Worm (Caenorhabditis elegans) whole organism, L1 larva: ENCODE results near the gene K02E7.12.

ENCODE experiments used
- C16A3.4 ChIP-seq: fragments of 150-350 bp; optimal IDR thresholded peaks from 2 replicates; lab custom pipeline; 2014; ENCODE audit warnings: missing biosample characterization, missing genetic modification characterization
- F16B12.6 ChIP-seq: fragments of 150-350 bp; optimal IDR thresholded peaks from 2 replicates; lab custom pipeline; 2014; ENCODE audit warnings: missing biosample characterization, missing genetic modification characterization
- Y116A8C.19 ChIP-seq: sonication (generic microtip); optimal IDR thresholded peaks from 2 replicates; lab custom pipeline; 2016; ENCODE audit warnings: missing compliant biosample characterization, missing genetic modification characterization, borderline replicate concordance
- aha-1 ChIP-seq: fragments of 150-350 bp; optimal IDR thresholded peaks from 2 replicates; lab custom pipeline; 2014; ENCODE audit warnings: missing biosample characterization, missing genetic modification characterization
- alr-1 ChIP-seq: fragments of 200-800 bp; sonication (Bioruptor generic); optimal IDR thresholded peaks from 2 replicates; lab custom pipeline; 2018; ENCODE audit warnings: borderline replicate concordance, mild to moderate bottlenecking, missing genetic modification characterization, missing compliant biosample characterization
- aly-2 ChIP-seq: fragments of 150-350 bp; optimal IDR thresholded peaks from 2 replicates; lab custom pipeline; 2014; ENCODE audit warnings: missing biosample characterization, missing genetic modification characterization
- blmp-1 ChIP-seq: fragments of 150-350 bp; optimal IDR thresholded peaks from 2 replicates; lab custom pipeline; 2014; ENCODE audit warnings: missing biosample characterization, missing genetic modification characterization
- ceh-8 ChIP-seq: fragments of 200-800 bp; sonication (Bioruptor generic); optimal IDR thresholded peaks from 2 replicates; lab custom pipeline; 2018; ENCODE audit warnings: mild to moderate bottlenecking, missing genetic modification characterization, moderate library complexity, missing compliant biosample characterization
- ceh-90 ChIP-seq: sonication (generic microtip); optimal IDR thresholded peaks from 2 replicates; lab custom pipeline; 2016; ENCODE audit warnings: missing genetic modification characterization, missing compliant biosample characterization
- ces-1 ChIP-seq: fragments of 150-350 bp; optimal IDR thresholded peaks from 2 replicates; lab custom pipeline; 2014; ENCODE audit warnings: missing biosample characterization, missing genetic modification reagents, missing genetic modification characterization
- dsc-1 ChIP-seq: sonication (generic microtip); optimal IDR thresholded peaks from 2 replicates; lab custom pipeline; 2016; ENCODE audit warnings: mild to moderate bottlenecking, missing genetic modification characterization, missing compliant biosample characterization
- efl-1 ChIP-seq, 4 experiments: fragments of 150-350 bp; optimal IDR thresholded peaks in 3 of 4; peaks in 1 of 4; 1 replicate in 1 of 4; 2 replicates in 3 of 4; lab custom pipeline; 2014; ENCODE audit warnings: missing biosample characterization in 2 of 4, missing genetic modification characterization in 2 of 4, missing genetic modification reagents in 2 of 4
- efl-3 ChIP-seq: fragments of 200-800 bp; sonication (Bioruptor generic); optimal IDR thresholded peaks from 2 replicates; lab custom pipeline; 2018; ENCODE audit warnings: mild to moderate bottlenecking, missing genetic modification characterization, missing compliant biosample characterization
- elt-2 ChIP-seq: sonication (generic microtip); optimal IDR thresholded peaks from 2 replicates; lab custom pipeline; 2016; ENCODE audit warnings: missing genetic modification characterization, mild to moderate bottlenecking, inconsistent platforms, missing compliant biosample characterization, missing genetic modification reagents
- elt-3 ChIP-seq, 6 experiments: fragments of 150-350 bp in 1 of 6; sonication (generic microtip); optimal IDR thresholded peaks; 2 replicates each; lab custom pipeline; 2017 to 2018; ENCODE audit warnings: missing biosample characterization in 6 of 6, missing genetic modification characterization in 6 of 6, inconsistent platforms in 1 of 6
- fkh-10 ChIP-seq: sonication (generic microtip); optimal IDR thresholded peaks from 2 replicates; lab custom pipeline; 2017; ENCODE audit warnings: missing biosample characterization, missing genetic modification reagents, missing genetic modification characterization
- jun-1 ChIP-seq: fragments of 150-350 bp; optimal IDR thresholded peaks from 2 replicates; lab custom pipeline; 2014; ENCODE audit warnings: missing biosample characterization, missing genetic modification reagents, missing genetic modification characterization
- lin-13 ChIP-seq: fragments of 150-350 bp; optimal IDR thresholded peaks from 2 replicates; lab custom pipeline; 2014; ENCODE audit warnings: missing biosample characterization, missing genetic modification reagents, missing genetic modification characterization
- mdl-1 ChIP-seq, 2 experiments: fragments of 150-350 bp; optimal IDR thresholded peaks; 2 replicates each; lab custom pipeline; 2014 to 2017; ENCODE audit warnings: missing biosample characterization in 2 of 2, missing genetic modification characterization in 2 of 2, inconsistent platforms in 1 of 2
- mef-2 ChIP-seq: fragments of 150-350 bp; optimal IDR thresholded peaks from 2 replicates; lab custom pipeline; 2014; ENCODE audit warnings: missing biosample characterization, missing genetic modification characterization
- nhr-237 ChIP-seq: fragments of 150-350 bp; optimal IDR thresholded peaks from 2 replicates; lab custom pipeline; 2014; ENCODE audit warnings: missing biosample characterization, missing genetic modification characterization
- nhr-85 ChIP-seq: sonication (generic microtip); peaks from one replicate; lab custom pipeline; 2016; ENCODE audit warnings: missing genetic modification characterization, inconsistent platforms, missing compliant biosample characterization
- pag-3 ChIP-seq: sonication (generic microtip); optimal IDR thresholded peaks from 2 replicates; lab custom pipeline; 2017; ENCODE audit warnings: missing genetic modification characterization, mild to moderate bottlenecking, missing compliant biosample characterization, antibody characterized with exemption, borderline replicate concordance; ENCODE audit not compliant: insufficient read depth
- snpc-4 ChIP-seq: fragments of 150-350 bp; optimal IDR thresholded peaks from 2 replicates; lab custom pipeline; 2014; ENCODE audit warnings: missing biosample characterization, missing genetic modification characterization
- sptf-1 ChIP-seq: fragments of 150-350 bp; optimal IDR thresholded peaks from 2 replicates; lab custom pipeline; 2014; ENCODE audit warnings: missing biosample characterization, missing genetic modification characterization
- swsn-7 ChIP-seq: sonication (generic microtip); optimal IDR thresholded peaks from 2 replicates; lab custom pipeline; 2016; ENCODE audit warnings: missing genetic modification characterization, missing compliant biosample characterization
- tbx-2 ChIP-seq: sonication (generic microtip); optimal IDR thresholded peaks from 2 replicates; lab custom pipeline; 2016; ENCODE audit warnings: missing genetic modification characterization, missing compliant biosample characterization
- tlp-1 ChIP-seq: fragments of 150-350 bp; optimal IDR thresholded peaks from 2 replicates; lab custom pipeline; 2014; ENCODE audit warnings: missing biosample characterization, missing genetic modification characterization
- unc-62 ChIP-seq: fragments of 150-350 bp; optimal IDR thresholded peaks from 2 replicates; lab custom pipeline; 2014; ENCODE audit warnings: missing biosample characterization, missing genetic modification reagents, missing genetic modification characterization
- unc-86 ChIP-seq: sonication (generic microtip); optimal IDR thresholded peaks from 2 replicates; lab custom pipeline; 2016; ENCODE audit warnings: missing genetic modification characterization, missing compliant biosample characterization
- ztf-11 ChIP-seq, 2 experiments: sonication (generic microtip); optimal IDR thresholded peaks; 2 replicates each; lab custom pipeline; 2016 to 2017; ENCODE audit warnings: missing genetic modification characterization in 2 of 2, missing biosample characterization in 1 of 2, missing compliant biosample characterization in 1 of 2
- ztf-4 ChIP-seq: fragments of 150-350 bp; optimal IDR thresholded peaks from 2 replicates; lab custom pipeline; 2014; ENCODE audit warnings: missing biosample characterization, missing genetic modification characterization

Gene K02E7.12

DNA sequence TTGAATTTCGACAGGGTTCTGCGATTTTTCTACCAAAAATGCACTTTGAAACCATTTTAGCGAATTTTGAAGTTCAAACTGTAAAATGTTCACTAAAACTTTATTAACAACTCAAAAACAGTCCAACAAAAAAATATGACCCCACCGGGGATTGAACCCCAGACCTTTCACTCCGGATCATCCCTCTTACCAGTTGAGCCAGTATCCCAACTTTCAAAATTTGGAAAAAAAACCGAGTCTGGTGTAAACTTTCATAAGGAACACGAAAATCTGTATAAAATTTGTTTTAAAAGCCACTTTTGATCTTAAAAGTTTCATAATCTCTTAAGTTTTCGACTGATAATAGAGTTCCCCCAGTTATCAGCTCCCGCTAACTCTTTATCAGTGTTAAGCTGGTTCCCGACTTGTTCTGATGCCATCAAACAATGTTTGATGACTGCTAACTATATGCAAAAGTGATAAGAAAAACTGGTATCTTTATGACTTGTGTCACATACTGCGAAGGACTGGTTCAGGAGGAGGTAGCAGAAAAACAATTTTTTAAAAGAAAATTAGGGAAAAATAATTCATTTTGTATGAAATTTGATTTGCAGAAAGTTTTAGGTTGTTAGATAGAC is 32.6 kb downstream of the K02E7.12 start (continued):
- no peak for TF ChIP-seq elt-3 (tag; optimal IDR thresholded peaks at IDR 0.05; lab: Kevin White, UChicago)
- TF ChIP-seq dsc-1: no peak
- TF ChIP-seq ceh-90: no peak

- TF ChIP-seq efl-1 (optimal IDR thresholded peaks at IDR 0.05; lab: Kevin White, UChicago) (no peak), efl-1 (GFP tag; optimal IDR thresholded peaks at IDR 0.05 in 1 of 2; lab: Kevin White, UChicago) (peak in 1 of 2 experiments; percentile 9), ceh-8 (GFP tag; lab: Kevin White, UChicago) (no peak)
These were observed 33.4 kb downstream of the K02E7.12 start, which contains the start of gene T13B5.9 for ce11 chrII:1104409-1104808. TSS of gene T13B5.9 (minus strand) at chrII:1104509.

DNA sequence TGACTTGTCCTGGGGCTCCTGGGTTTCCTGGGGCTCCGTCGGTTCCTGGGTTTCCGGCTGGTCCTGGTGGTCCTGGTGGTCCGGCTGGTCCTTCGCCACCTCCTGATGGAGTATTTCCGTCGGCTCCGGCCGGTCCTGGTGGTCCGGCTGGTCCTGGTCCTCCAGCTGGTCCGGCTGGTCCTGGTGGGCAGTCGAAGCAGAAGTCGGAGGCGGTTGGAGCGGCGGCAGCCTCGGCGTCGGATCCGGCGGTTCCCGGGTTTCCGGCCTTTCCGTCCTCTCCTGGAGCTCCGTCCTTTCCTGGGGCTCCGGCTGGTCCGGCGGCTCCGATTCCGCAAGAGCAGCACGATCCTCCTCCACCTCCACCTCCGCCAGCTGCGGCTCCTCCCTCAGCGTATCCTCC is 34.3 kb downstream of the K02E7.12 start:
- TF ChIP-seq efl-3 (GFP tag; lab: Kevin White, UChicago): no peak
- TF ChIP-seq F16B12.6 (tag; lab: Kevin White, UChicago): no peak
- TF ChIP-seq unc-62: no peak
- TF ChIP-seq aly-2 (tag; lab: Kevin White, UChicago): no peak
- TF ChIP-seq blmp-1 (tag; lab: Kevin White, UChicago): no peak
- peak; percentile 71 for TF ChIP-seq ceh-8 (GFP tag; lab: Kevin White, UChicago)

DNA sequence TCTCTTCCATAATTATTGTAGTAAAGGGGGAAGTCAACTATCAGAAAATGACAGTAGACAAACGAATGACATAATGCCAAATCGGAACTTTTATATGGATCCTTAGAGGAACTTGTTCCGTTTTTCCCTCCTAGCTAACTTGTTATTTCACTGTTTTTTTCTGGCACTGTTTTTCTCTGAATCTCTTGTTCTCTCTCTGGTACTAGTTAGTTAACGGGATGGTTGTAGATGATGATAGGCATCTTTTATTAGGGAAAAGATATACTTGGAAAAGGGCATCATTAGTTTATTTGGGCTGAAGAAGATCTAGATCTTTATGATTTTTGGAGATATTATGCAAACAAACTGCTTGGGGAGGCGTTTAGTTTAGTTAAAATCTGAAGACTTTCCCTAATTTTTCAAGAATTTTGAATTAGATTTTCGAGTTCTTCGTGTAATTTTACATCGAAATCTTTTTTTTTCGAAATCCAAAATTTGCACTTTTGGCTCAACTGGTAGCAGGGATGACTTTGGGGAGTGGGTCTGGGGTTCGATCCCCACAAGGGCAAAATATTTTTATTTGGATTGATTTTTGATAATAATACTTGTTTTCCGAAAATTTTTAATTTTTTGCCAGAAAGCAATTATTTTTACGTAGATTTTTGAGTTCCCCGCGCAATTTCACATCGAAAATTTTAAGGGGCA is 36.1 kb downstream of the K02E7.12 start, which contains the start of gene col-40:
Gene col-40 (minus strand): TSS at position 51 of the 684 bp plus-strand sequence.
- TF ChIP-seq unc-86 (tag; lab: Kevin White, UChicago) (no peak), ces-1 (GFP tag; lab: Kevin White, UChicago) (no peak)

DNA sequence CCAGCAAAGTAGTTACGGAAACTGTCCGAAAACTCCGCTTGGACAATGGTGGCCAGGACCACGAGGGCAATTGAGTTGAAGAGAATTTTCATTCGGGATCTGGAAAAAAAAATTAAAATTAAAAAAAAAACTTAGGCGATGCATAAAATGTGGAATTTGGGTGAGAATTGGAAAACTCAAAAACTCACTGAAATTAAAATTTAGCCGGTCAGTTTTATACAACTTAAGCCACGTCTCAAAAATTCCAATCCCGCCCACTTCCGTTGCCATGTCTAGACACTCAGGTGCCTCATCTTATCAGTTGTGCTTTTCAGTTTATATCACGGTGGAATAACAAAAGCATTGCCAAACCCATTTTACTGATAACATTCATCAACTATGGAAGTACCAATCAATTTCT is 39.9 kb downstream of the K02E7.12 start, which contains the start of gene lips-11:
Gene lips-11 (minus strand): TSS at position 101 of the 400 bp plus-strand sequence.
- TF ChIP-seq aha-1 (tag; lab: Kevin White, UChicago): no peak
- no peak for TF ChIP-seq sptf-1 (tag; lab: Kevin White, UChicago)
- TF ChIP-seq fkh-10 (GFP tag; lab: Kevin White, UChicago): no peak
- TF ChIP-seq tlp-1 (tag; lab: Kevin White, UChicago): no peak
- TF ChIP-seq F16B12.6 (tag; lab: Kevin White, UChicago): no peak
- no peak for TF ChIP-seq nhr-237
- TF ChIP-seq elt-2 (tag; lab: Kevin White, UChicago): peak; percentile 59

ce11 chrII:1114133-1114532 is 43.2 kb downstream of the K02E7.12 start, which contains the start of gene lips-12:
TSS of gene lips-12 (minus strand) at chrII:1114233.
- TF ChIP-seq Y116A8C.19 (no peak), pag-3 (no peak), C16A3.4 (tag; lab: Kevin White, UChicago) (no peak), nhr-237 (no peak), lin-13 (GFP tag; lab: Kevin White, UChicago) (no peak), tbx-2 (tag; lab: Kevin White, UChicago) (no peak), aly-2 (tag; lab: Kevin White, UChicago) (no peak), ztf-11 (tag; optimal IDR thresholded peaks at IDR 0.05; lab: Kevin White, UChicago) (no peak), blmp-1 (tag; lab: Kevin White, UChicago) (no peak), swsn-7 (tag; lab: Kevin White, UChicago) (no peak), mef-2 (tag; lab: Kevin White, UChicago) (no peak), jun-1 (tag; lab: Kevin White, UChicago) (no peak), ztf-4 (tag; lab: Kevin White, UChicago) (no peak), alr-1 (tag; lab: Kevin White, UChicago) (no peak), nhr-85 (no peak), elt-2 (tag; lab: Kevin White, UChicago) (no peak), mdl-1 (tag; optimal IDR thresholded peaks at IDR 0.05; lab: Kevin White, UChicago) (no peak), snpc-4 (tag; lab: Kevin White, UChicago) (no peak)
